Fruit fly (Drosophila melanogaster) whole organism, embryonic: ENCODE data around the gene CG31104.

Experiments
- Ada2b ChIP-seq: fragments of 200-800 bp; sonication (Bioruptor generic); IDR thresholded peaks from 2 replicates; pipeline ENCODE4 v1.3.6; 2022; ENCODE audit warnings: missing biosample characterization, missing genetic modification characterization
- Atf6 ChIP-seq: fragments of 200-800 bp; sonication (Bioruptor generic); IDR thresholded peaks from 2 replicates; pipeline ENCODE4 v1.3.6; 2022; ENCODE audit warnings: missing biosample characterization, missing genetic modification characterization
- CG12769 ChIP-seq: fragments of 200-800 bp; sonication (Bioruptor generic); optimal IDR thresholded peaks from 2 replicates; lab custom pipeline; 2019; ENCODE audit warnings: missing biosample characterization, mild to moderate bottlenecking, missing genetic modification characterization, moderate library complexity
- CG13894 ChIP-seq: fragments of 200-800 bp; sonication (Bioruptor generic); optimal IDR thresholded peaks from 3 replicates; lab custom pipeline; 2018; ENCODE audit warnings: missing biosample characterization, mild to moderate bottlenecking, missing genetic modification characterization, moderate library complexity
- CG1647 ChIP-seq: fragments of 200-800 bp; sonication (Bioruptor generic); optimal IDR thresholded peaks from 3 replicates; lab custom pipeline; 2016; ENCODE audit warnings: missing biosample characterization, missing genetic modification characterization
- CG18619 ChIP-seq: fragments of 200-800 bp; sonication (Bioruptor generic); optimal IDR thresholded peaks from 3 replicates; lab custom pipeline; 2017; ENCODE audit warnings: missing biosample characterization, mild to moderate bottlenecking, missing genetic modification characterization
- CG4360 ChIP-seq: fragments of 200-800 bp; sonication (Bioruptor generic); IDR thresholded peaks from 2 replicates; pipeline ENCODE4 v1.3.6; 2022; ENCODE audit warnings: missing biosample characterization, missing genetic modification characterization
- CG7271 ChIP-seq: fragments of 200-800 bp; sonication (Bioruptor generic); optimal IDR thresholded peaks from 2 replicates; lab custom pipeline; 2018; ENCODE audit warnings: missing biosample characterization, mild to moderate bottlenecking, missing genetic modification characterization, moderate library complexity
- CG7372 ChIP-seq: fragments of 200-800 bp; sonication (Bioruptor generic); IDR thresholded peaks from 2 replicates; pipeline ENCODE4 v1.3.6; 2022; ENCODE audit warnings: missing biosample characterization, missing genetic modification characterization
- CG8089 ChIP-seq: fragments of 200-800 bp; sonication (Bioruptor generic); optimal IDR thresholded peaks from 3 replicates; lab custom pipeline; 2016; ENCODE audit warnings: missing biosample characterization, missing genetic modification characterization
- D19B ChIP-seq: fragments of 200-800 bp; sonication (Bioruptor generic); optimal IDR thresholded peaks from 2 replicates; lab custom pipeline; 2017; ENCODE audit warnings: missing biosample characterization, mild to moderate bottlenecking, missing genetic modification characterization
- Dll ChIP-seq: fragments of 200-800 bp; sonication (Bioruptor generic); IDR thresholded peaks from 4 replicates; pipeline ENCODE4 v1.3.6; 2022; ENCODE audit warnings: missing biosample characterization, missing genetic modification characterization; ENCODE audit not compliant: partially characterized antibody
- Eip74EF ChIP-seq, 2 experiments: fragments of 200-800 bp in 1 of 2; fragments of >200 bp in 1 of 2; sonication (Bioruptor generic) in 1 of 2; optimal IDR thresholded peaks; 2 replicates each; lab custom pipeline; 2017 to 2019; ENCODE audit warnings: missing biosample characterization in 2 of 2, missing genetic modification characterization in 2 of 2, mild to moderate bottlenecking in 1 of 2, moderate library complexity in 1 of 2
- Med ChIP-seq: fragments of 200-800 bp; sonication (Bioruptor generic); peaks from one replicate; lab custom pipeline; 2016; ENCODE audit warnings: missing biosample characterization, missing genetic modification characterization, mild to moderate bottlenecking, inconsistent platforms, moderate library complexity
- NFAT ChIP-seq: fragments of 200-800 bp; sonication (Bioruptor generic); IDR thresholded peaks from 2 replicates; pipeline ENCODE4 v1.3.6; 2022; ENCODE audit warnings: missing biosample characterization, missing genetic modification characterization
- Rfx ChIP-seq: fragments of 200-800 bp; sonication (Bioruptor generic); IDR thresholded peaks from 2 replicates; pipeline ENCODE4 v1.3.6; 2022; ENCODE audit warnings: missing biosample characterization, missing genetic modification characterization
- Trl ChIP-seq, 3 experiments: fragments of >200 bp in 2 of 3; fragments of 200-800 bp in 1 of 3; sonication (Bioruptor generic) in 1 of 3; optimal IDR thresholded peaks; 2 replicates in 1 of 3; 3 replicates in 2 of 3; lab custom pipeline; 2016 to 2017; ENCODE audit warnings: missing biosample characterization in 1 of 3, missing genetic modification characterization in 1 of 3
- abd-A ChIP-seq: fragments of 200-800 bp; sonication (Bioruptor generic); optimal IDR thresholded peaks from 3 replicates; lab custom pipeline; 2019; ENCODE audit warnings: missing biosample characterization, mild to moderate bottlenecking, missing genetic modification characterization, moderate library complexity
- chinmo ChIP-seq: fragments of 200-800 bp; sonication (Bioruptor generic); IDR thresholded peaks from 4 replicates; pipeline ENCODE4 v1.3.6; 2022; ENCODE audit warnings: missing biosample characterization, missing genetic modification characterization; ENCODE audit not compliant: partially characterized antibody
- croc ChIP-seq: fragments of 200-800 bp; sonication (Bioruptor generic); conservative IDR thresholded peaks from 3 replicates; pipeline ENCODE4 v1.3.6; 2022; ENCODE audit warnings: missing biosample characterization, missing genetic modification characterization
- cwo ChIP-seq: fragments of 200-800 bp; sonication (Bioruptor generic); optimal IDR thresholded peaks from 3 replicates; lab custom pipeline; 2017; ENCODE audit warnings: missing biosample characterization, missing genetic modification characterization, mild to moderate bottlenecking, moderate library complexity, missing genetic modification reagents
- exex ChIP-seq: fragments of 200-800 bp; sonication (Bioruptor generic); optimal IDR thresholded peaks from 4 replicates; lab custom pipeline; 2018; ENCODE audit warnings: missing biosample characterization, mild to moderate bottlenecking, missing genetic modification characterization, moderate library complexity
- fru ChIP-seq: fragments of >200 bp; optimal IDR thresholded peaks from 2 replicates; lab custom pipeline; 2017
- gro ChIP-seq: fragments of 200-800 bp; sonication (Bioruptor generic); optimal IDR thresholded peaks from 2 replicates; lab custom pipeline; 2016; ENCODE audit warnings: missing biosample characterization, missing genetic modification characterization
- jumu ChIP-seq: fragments of 200-800 bp; sonication (Bioruptor generic); optimal IDR thresholded peaks from 3 replicates; lab custom pipeline; 2016; ENCODE audit warnings: missing biosample characterization, missing genetic modification characterization
- lab ChIP-seq: fragments of 200-800 bp; sonication (Bioruptor generic); optimal IDR thresholded peaks from 3 replicates; lab custom pipeline; 2017; ENCODE audit warnings: missing biosample characterization, missing genetic modification characterization, mild to moderate bottlenecking, moderate library complexity, missing genetic modification reagents
- lilli ChIP-seq: fragments of 200-800 bp; sonication (Bioruptor generic); optimal IDR thresholded peaks from 3 replicates; lab custom pipeline; 2016; ENCODE audit warnings: missing biosample characterization, missing genetic modification characterization
- mirr ChIP-seq: fragments of 200-800 bp; sonication (Bioruptor generic); optimal IDR thresholded peaks from 3 replicates; lab custom pipeline; 2018; ENCODE audit warnings: missing biosample characterization, mild to moderate bottlenecking, missing genetic modification characterization
- nom ChIP-seq: fragments of 200-800 bp; sonication (Bioruptor generic); optimal IDR thresholded peaks from 2 replicates; lab custom pipeline; 2017; ENCODE audit warnings: missing biosample characterization, missing genetic modification characterization, mild to moderate bottlenecking, moderate library complexity, missing genetic modification reagents
- psq ChIP-seq: fragments of 200-800 bp; sonication (Bioruptor generic); optimal IDR thresholded peaks from 2 replicates; lab custom pipeline; 2017; ENCODE audit warnings: missing biosample characterization, missing genetic modification characterization
- ranshi ChIP-seq: fragments of 200-800 bp; sonication (Bioruptor generic); IDR thresholded peaks from 2 replicates; pipeline ENCODE4 v1.3.6; 2022; ENCODE audit warnings: missing biosample characterization, missing genetic modification characterization
- salm ChIP-seq: fragments of 200-800 bp; sonication (Bioruptor generic); optimal IDR thresholded peaks from 2 replicates; lab custom pipeline; 2018; ENCODE audit warnings: missing biosample characterization, mild to moderate bottlenecking, missing genetic modification characterization
- sd ChIP-seq: fragments of 200-800 bp; sonication (Bioruptor generic); optimal IDR thresholded peaks from 3 replicates; lab custom pipeline; 2018; ENCODE audit warnings: missing biosample characterization, mild to moderate bottlenecking, missing genetic modification characterization, moderate library complexity
- sug ChIP-seq: fragments of 200-800 bp; optimal IDR thresholded peaks from 2 replicates; lab custom pipeline; 2019; ENCODE audit warnings: missing biosample characterization, mild to moderate bottlenecking, missing genetic modification characterization, moderate library complexity
- tll ChIP-seq, 2 experiments: fragments of 200-800 bp in 1 of 2; fragments of >200 bp in 1 of 2; sonication (Bioruptor generic) in 1 of 2; optimal IDR thresholded peaks; 2 replicates each; lab custom pipeline; 2017 to 2019; ENCODE audit warnings: missing biosample characterization in 2 of 2, missing genetic modification characterization in 2 of 2, mild to moderate bottlenecking in 1 of 2, moderate library complexity in 1 of 2
- trem ChIP-seq: fragments of 200-800 bp; optimal IDR thresholded peaks from 3 replicates; lab custom pipeline; 2019; ENCODE audit warnings: missing biosample characterization, mild to moderate bottlenecking, missing genetic modification characterization, moderate library complexity
- vvl ChIP-seq: fragments of 200-800 bp; sonication (Bioruptor generic); IDR thresholded peaks from 2 replicates; pipeline ENCODE4 v1.3.6; 2022; ENCODE audit warnings: missing biosample characterization, missing genetic modification characterization
- zen ChIP-seq: fragments of 200-800 bp; sonication (Bioruptor generic); optimal IDR thresholded peaks from 3 replicates; lab custom pipeline; 2018; ENCODE audit warnings: missing biosample characterization, mild to moderate bottlenecking, missing genetic modification characterization, moderate library complexity

The CG31104 gene

DNA sequence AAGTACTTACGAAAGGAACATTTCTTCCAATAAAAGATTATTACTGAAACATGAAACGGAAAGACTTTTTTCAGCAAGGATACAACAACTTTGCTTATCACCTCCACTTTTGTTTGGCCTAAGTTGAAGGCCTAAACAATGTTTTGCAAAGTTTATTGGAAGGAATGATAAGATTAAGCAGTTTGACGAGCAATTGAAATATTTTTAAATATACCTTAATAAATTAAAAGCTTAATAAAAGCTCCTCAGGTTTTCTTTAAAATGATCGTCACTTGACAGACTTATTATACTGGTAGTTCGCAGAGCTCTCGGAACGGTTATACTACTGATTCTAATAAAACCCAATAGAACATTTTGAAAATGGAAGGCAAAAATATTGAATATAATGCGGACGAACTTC, at the start of gene CG31104:
Gene CG31104 (plus strand): TSS at position 301 of the 400 bp plus-strand sequence.
- TF ChIP-seq salm (tag; lab: Kevin White, UChicago) (no peak), exex (peak; percentile 22)

DNA sequence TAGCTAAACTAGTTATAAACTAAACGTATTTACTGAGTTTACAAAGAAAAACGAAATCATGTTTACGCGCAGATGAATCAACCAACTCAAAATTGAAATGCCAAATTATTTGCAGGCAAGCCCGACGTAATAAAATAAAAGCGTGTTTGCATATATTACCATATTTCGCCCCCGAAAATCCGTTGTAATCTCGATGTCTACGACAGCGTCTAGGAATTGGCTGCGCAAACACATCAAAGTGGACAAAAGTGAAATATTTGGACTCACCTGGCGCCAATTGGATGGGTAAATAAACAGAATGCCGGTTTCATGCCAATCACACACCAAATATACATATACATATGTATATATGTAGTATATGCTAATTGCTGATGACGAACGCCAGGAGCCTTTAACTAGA, 49.2 kb upstream of the CG31104 start:
- no peak for TF ChIP-seq fru (lab: Kevin White, UChicago)
- peak; percentile 52 for TF ChIP-seq cwo (GFP tag; lab: Kevin White, UChicago)
- TF ChIP-seq exex: no peak
- TF ChIP-seq mirr (GFP tag; lab: Kevin White, UChicago): peak; percentile 43
- TF ChIP-seq jumu (GFP tag; lab: Kevin White, UChicago): no peak
- peak; percentile 30 for TF ChIP-seq CG12769
- TF ChIP-seq sug (tag; lab: Kevin White, UChicago): peak; percentile 3
- no peak for TF ChIP-seq NFAT
- peak; percentile 4 for TF ChIP-seq CG13894 (tag; lab: Kevin White, UChicago)
- TF ChIP-seq sd: peak; percentile 89
- peak; percentile 62 for TF ChIP-seq abd-A (tag; lab: Kevin White, UChicago)
- TF ChIP-seq vvl: peak; percentile 36; the same call in 1 of the 2 replicates
- TF ChIP-seq Med (GFP tag; lab: Kevin White, UChicago): peak; percentile 65
- TF ChIP-seq zen: no peak
- no peak for TF ChIP-seq D19B (GFP tag; lab: Kevin White, UChicago)

DNA sequence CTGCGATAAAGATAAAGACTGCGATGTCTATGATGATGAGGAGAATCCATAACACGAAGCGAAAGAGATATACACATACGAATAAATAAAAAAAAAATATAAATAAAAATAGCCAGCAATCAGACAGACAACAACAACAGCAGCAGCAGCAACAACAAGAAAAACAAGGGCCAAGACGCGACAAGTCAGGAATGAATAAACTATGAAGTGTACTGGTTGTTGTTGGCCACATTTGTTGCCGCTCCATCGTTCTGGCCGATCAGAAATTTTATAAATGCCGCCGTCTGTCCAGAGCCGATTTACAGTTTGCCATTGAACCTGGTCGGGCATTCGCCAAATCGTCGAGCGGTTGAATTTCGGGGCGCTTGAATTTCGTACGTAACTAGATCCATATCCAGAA, 48.0 kb upstream of the CG31104 start, which contains the start of gene Jhbp7:
Gene Jhbp7 (plus strand): TSS at position 301 of the 400 bp plus-strand sequence.
- no peak for TF ChIP-seq CG7271 (tag; lab: Kevin White, UChicago)
- no peak for TF ChIP-seq Trl (optimal IDR thresholded peaks at IDR 0.05; lab: Kevin White, UChicago)
- TF ChIP-seq Trl (GFP tag; optimal IDR thresholded peaks at IDR 0.05; lab: Kevin White, UChicago): no peak
- TF ChIP-seq croc: no peak
- TF ChIP-seq nom (GFP tag; lab: Kevin White, UChicago): peak; percentile 34
- TF ChIP-seq CG1647 (GFP tag; lab: Kevin White, UChicago): no peak
- no peak for TF ChIP-seq Rfx (GFP tag; lab: Robert Waterston, UW)
- no peak for TF ChIP-seq lab
- no peak for TF ChIP-seq Dll (GFP tag; lab: Robert Waterston, UW)
- peak; percentile 64 for TF ChIP-seq CG4360 (GFP tag; lab: Robert Waterston, UW)
- TF ChIP-seq, all 482 proteins: peak for 2

DNA sequence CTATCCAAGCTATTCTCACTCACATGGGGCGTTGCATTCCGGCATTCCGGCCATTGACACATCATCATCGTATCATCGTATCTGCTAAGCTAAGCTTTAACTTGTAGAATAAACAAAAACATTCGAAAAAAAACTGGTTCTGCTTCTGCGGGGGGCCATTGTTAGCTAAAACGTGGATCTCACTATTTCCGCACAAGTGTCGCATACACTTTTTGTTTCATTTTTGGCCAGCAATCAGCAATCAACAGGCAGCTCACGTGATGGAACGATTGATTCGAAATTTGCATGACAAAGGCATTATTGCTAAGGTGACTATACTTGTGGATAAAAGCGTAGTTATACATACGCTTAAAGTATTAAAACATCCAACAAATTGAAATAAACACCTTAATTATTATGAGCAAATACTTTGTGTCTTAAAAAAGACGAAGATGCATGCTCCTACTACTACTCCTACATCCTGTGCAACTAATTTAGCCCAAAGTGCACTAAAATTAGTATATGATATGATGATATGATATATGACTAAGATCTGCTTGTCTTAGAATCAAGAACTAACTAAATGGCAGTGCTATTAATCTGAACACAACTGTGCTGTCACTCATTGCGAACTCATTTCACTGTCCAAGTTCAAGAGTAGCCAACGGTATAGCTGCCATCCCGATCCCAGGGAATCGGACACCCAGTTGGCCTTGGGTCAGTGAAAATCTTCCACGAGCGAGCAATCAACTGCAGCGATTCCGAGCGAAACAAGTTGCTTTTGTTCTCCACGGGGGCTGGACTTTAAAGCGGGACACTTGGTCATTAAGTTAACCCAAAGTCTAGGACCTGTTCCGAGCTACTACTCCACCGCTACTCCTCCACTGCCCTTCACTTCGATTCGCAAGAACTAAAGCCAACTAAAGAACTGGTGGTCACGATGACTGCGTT, 46.2 kb upstream of the CG31104 start:
- no peak for TF ChIP-seq ranshi (GFP tag; lab: Robert Waterston, UW)
- TF ChIP-seq trem (tag; lab: Kevin White, UChicago): no peak
- TF ChIP-seq lilli (GFP tag; lab: Kevin White, UChicago): no peak
- TF ChIP-seq CG8089 (GFP tag; lab: Kevin White, UChicago): no peak
- TF ChIP-seq Atf6: 0 out of 2 replicates have a peak, but pooled peaks have one; percentile 11
- no peak for TF ChIP-seq gro (GFP tag; lab: Kevin White, UChicago)
- no peak for TF ChIP-seq tll (GFP tag; optimal IDR thresholded peaks at IDR 0.05; lab: Kevin White, UChicago)
- TF ChIP-seq CG18619: no peak
- TF ChIP-seq cwo (GFP tag; lab: Kevin White, UChicago): peak; percentile 64
- no peak for TF ChIP-seq Ada2b (GFP tag; lab: Robert Waterston, UW)
- peak; percentile 84 for TF ChIP-seq sug (tag; lab: Kevin White, UChicago)
- TF ChIP-seq psq (GFP tag; lab: Kevin White, UChicago): no peak
- no peak for TF ChIP-seq CG7372 (GFP tag; lab: Robert Waterston, UW)
- TF ChIP-seq Eip74EF (GFP tag; optimal IDR thresholded peaks at IDR 0.05; lab: Kevin White, UChicago): peak in 1 of 2 experiments; percentile 10
- TF ChIP-seq nom (GFP tag; lab: Kevin White, UChicago): peak; percentile 46
- 0 out of 4 replicates have a peak, but pooled peaks have one; percentile 44 for TF ChIP-seq chinmo (GFP tag; lab: Robert Waterston, UW)
